Fruit fly (Drosophila melanogaster): ENCODE measurements around the gene CG9701.

DNA sequence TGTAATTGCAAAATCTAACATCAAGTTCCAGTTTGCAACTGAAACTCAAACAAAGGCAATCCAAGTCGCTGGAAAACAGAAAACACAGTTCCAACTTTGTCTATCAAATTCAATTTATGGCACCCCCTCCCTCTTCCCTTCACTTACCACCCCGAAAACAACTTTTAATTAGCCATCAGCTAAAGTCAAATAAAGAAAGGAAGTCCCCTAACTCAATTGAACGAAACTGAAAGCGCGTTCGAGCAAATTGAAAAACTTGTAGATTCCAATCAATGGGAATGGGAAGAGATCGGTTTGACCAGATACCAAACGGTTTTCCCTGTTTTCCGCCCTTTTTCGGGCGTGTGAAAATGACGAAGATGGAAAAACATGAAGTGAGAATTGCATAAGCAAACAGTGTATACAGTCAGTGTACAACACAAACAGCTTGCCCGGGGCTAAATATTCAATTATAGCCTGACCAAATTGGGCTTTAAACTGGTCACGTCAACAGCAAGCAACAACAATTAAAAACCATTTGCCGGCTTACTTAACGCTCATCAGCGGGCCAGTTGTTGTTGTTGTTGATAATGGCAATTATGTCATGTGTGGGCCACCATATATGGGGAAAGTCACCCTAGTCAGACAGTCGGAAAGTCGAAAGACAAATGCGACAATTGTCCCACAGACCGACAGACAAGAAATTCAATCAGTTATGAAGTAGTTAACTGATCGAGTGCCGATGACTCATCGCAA is 33.9 kb upstream of the CG9701 start:
- TF ChIP-seq CG1620 (GFP tag; optimal IDR thresholded peaks at IDR 0.05) (no peak), pad (GFP tag; optimal IDR thresholded peaks at IDR 0.05) (no peak), kay (GFP tag; ENCODE audit: borderline replicate concordance) (no peak), Clk (GFP tag; optimal IDR thresholded peaks at IDR 0.05) (no peak), CG5204 (GFP tag; optimal IDR thresholded peaks at IDR 0.05) (no peak), CG12768 (GFP tag; optimal IDR thresholded peaks at IDR 0.05) (no peak), CG7045 (GFP tag; optimal IDR thresholded peaks at IDR 0.05) (no peak), cnc (optimal IDR thresholded peaks at IDR 0.05) (no peak), CG11617 (GFP tag; optimal IDR thresholded peaks at IDR 0.05) (no peak), Hr96 (GFP tag; optimal IDR thresholded peaks at IDR 0.05) (no peak)

Data from whole organism, adult.